Worm (Caenorhabditis elegans) whole organism, L2 larva: ENCODE data around the gene svh-5.
A peak's percentile ranks its signal among the peaks of the same experiment; 100 is the strongest.

ENCODE experiments used
- C34F6.9 ChIP-seq: fragments of 150-350 bp; optimal IDR thresholded peaks from 2 replicates; lab custom pipeline; 2014; ENCODE audit warnings: missing biosample characterization, missing genetic modification characterization
- F13H6.1 ChIP-seq: sonication (generic microtip); optimal IDR thresholded peaks from 2 replicates; lab custom pipeline; 2016; ENCODE audit warnings: missing genetic modification characterization, missing compliant biosample characterization
- ZK546.5 ChIP-seq: sonication (generic microtip); optimal IDR thresholded peaks from 2 replicates; lab custom pipeline; 2017; ENCODE audit warnings: missing biosample characterization, missing genetic modification characterization
- alr-1 ChIP-seq: fragments of 150-350 bp; optimal IDR thresholded peaks from 2 replicates; lab custom pipeline; 2014; ENCODE audit warnings: missing biosample characterization, missing genetic modification characterization
- aly-2 ChIP-seq: fragments of 150-350 bp; optimal IDR thresholded peaks from 2 replicates; lab custom pipeline; 2014; ENCODE audit warnings: missing biosample characterization, missing genetic modification characterization
- ama-1 ChIP-seq: fragments of 150-350 bp; optimal IDR thresholded peaks from 2 replicates; lab custom pipeline; 2018; ENCODE audit warnings: inconsistent platforms
- blmp-1 ChIP-seq: sonication (generic microtip); optimal IDR thresholded peaks from 2 replicates; lab custom pipeline; 2017; ENCODE audit warnings: missing genetic modification characterization, mild to moderate bottlenecking, missing compliant biosample characterization, antibody characterized with exemption, moderate library complexity; ENCODE audit not compliant: insufficient read depth
- ceh-16 ChIP-seq: fragments of 150-350 bp; optimal IDR thresholded peaks from 2 replicates; lab custom pipeline; 2014; ENCODE audit warnings: missing biosample characterization, missing genetic modification characterization
- ceh-82 ChIP-seq: fragments of 150-350 bp; optimal IDR thresholded peaks from 2 replicates; lab custom pipeline; 2014; ENCODE audit warnings: missing biosample characterization, missing genetic modification characterization
- crh-2 ChIP-seq: sonication (generic microtip); optimal IDR thresholded peaks from 2 replicates; lab custom pipeline; 2017; ENCODE audit warnings: missing biosample characterization, missing genetic modification characterization
- egl-27 ChIP-seq: sonication (generic microtip); optimal IDR thresholded peaks from 3 replicates; lab custom pipeline; 2017; ENCODE audit warnings: missing biosample characterization, missing genetic modification reagents, missing genetic modification characterization
- elt-3 ChIP-seq: sonication (generic microtip); optimal IDR thresholded peaks from 2 replicates; lab custom pipeline; 2017; ENCODE audit warnings: missing biosample characterization, missing genetic modification characterization
- fos-1 ChIP-seq: fragments of 150-350 bp; optimal IDR thresholded peaks from 2 replicates; lab custom pipeline; 2014; ENCODE audit warnings: missing biosample characterization, missing genetic modification characterization
- gmeb-1 ChIP-seq: fragments of 150-350 bp; optimal IDR thresholded peaks from 2 replicates; lab custom pipeline; 2014; ENCODE audit warnings: missing biosample characterization, missing genetic modification characterization
- lin-13 ChIP-seq: fragments of 150-350 bp; optimal IDR thresholded peaks from 2 replicates; lab custom pipeline; 2014; ENCODE audit warnings: missing biosample characterization, missing genetic modification reagents, missing genetic modification characterization
- lsy-2 ChIP-seq, 2 experiments: fragments of 150-350 bp in 1 of 2; sonication (generic microtip) in 1 of 2; optimal IDR thresholded peaks; 2 replicates each; lab custom pipeline; 2014 to 2017; ENCODE audit warnings: missing biosample characterization in 2 of 2, missing genetic modification characterization in 2 of 2
- mbf-1 ChIP-seq: sonication (generic microtip); optimal IDR thresholded peaks from 2 replicates; lab custom pipeline; 2017; ENCODE audit warnings: missing biosample characterization, missing genetic modification characterization
- mdl-1 ChIP-seq, 2 experiments: fragments of 150-350 bp in 1 of 2; sonication (generic microtip) in 1 of 2; optimal IDR thresholded peaks; 2 replicates each; lab custom pipeline; 2017; ENCODE audit warnings: missing biosample characterization in 2 of 2, missing genetic modification characterization in 2 of 2
- nhr-10 ChIP-seq: sonication (generic microtip); optimal IDR thresholded peaks from 2 replicates; lab custom pipeline; 2017; ENCODE audit warnings: missing biosample characterization, missing genetic modification characterization
- nhr-12 ChIP-seq: fragments of 150-350 bp; optimal IDR thresholded peaks from 2 replicates; lab custom pipeline; 2014; ENCODE audit warnings: missing biosample characterization, missing genetic modification characterization
- nhr-129 ChIP-seq: fragments of 150-350 bp; optimal IDR thresholded peaks from 2 replicates; lab custom pipeline; 2014; ENCODE audit warnings: missing biosample characterization, missing genetic modification characterization
- nhr-21 ChIP-seq: fragments of 150-350 bp; optimal IDR thresholded peaks from 2 replicates; lab custom pipeline; 2014; ENCODE audit warnings: missing biosample characterization, missing genetic modification characterization
- nhr-23 ChIP-seq: fragments of 150-350 bp; optimal IDR thresholded peaks from 2 replicates; lab custom pipeline; 2014; ENCODE audit warnings: missing biosample characterization, missing genetic modification reagents, missing genetic modification characterization
- nhr-25 ChIP-seq: fragments of 150-350 bp; sonication (generic microtip); optimal IDR thresholded peaks from 3 replicates; lab custom pipeline; 2014; ENCODE audit warnings: missing biosample characterization, missing genetic modification characterization
- nhr-6 ChIP-seq: fragments of 150-350 bp; optimal IDR thresholded peaks from 2 replicates; lab custom pipeline; 2014; ENCODE audit warnings: missing biosample characterization, missing genetic modification characterization
- skn-1 ChIP-seq: sonication (generic microtip); optimal IDR thresholded peaks from 2 replicates; lab custom pipeline; 2017; ENCODE audit warnings: missing biosample characterization, missing genetic modification characterization
- sma-3 ChIP-seq: sonication (generic microtip); optimal IDR thresholded peaks from 2 replicates; lab custom pipeline; 2016; ENCODE audit warnings: missing genetic modification reagents, missing genetic modification characterization, missing compliant biosample characterization
- sma-9 ChIP-seq, 2 experiments: fragments of 150-350 bp in 1 of 2; sonication (generic microtip) in 1 of 2; optimal IDR thresholded peaks; 2 replicates each; lab custom pipeline; 2014 to 2016; ENCODE audit warnings: missing genetic modification characterization in 2 of 2, mild to moderate bottlenecking in 1 of 2, missing biosample characterization in 1 of 2, missing compliant biosample characterization in 1 of 2, missing genetic modification reagents in 1 of 2, moderate library complexity in 1 of 2
- unc-39 ChIP-seq: fragments of 150-350 bp; optimal IDR thresholded peaks from 2 replicates; lab custom pipeline; 2014; ENCODE audit warnings: missing biosample characterization, missing genetic modification characterization
- zag-1 ChIP-seq: fragments of 150-350 bp; optimal IDR thresholded peaks from 2 replicates; lab custom pipeline; 2014; ENCODE audit warnings: missing biosample characterization, missing genetic modification characterization
- ztf-11 ChIP-seq: sonication (generic microtip); optimal IDR thresholded peaks from 2 replicates; lab custom pipeline; 2017; ENCODE audit warnings: missing biosample characterization, missing genetic modification characterization
- ztf-4 ChIP-seq: fragments of 150-350 bp; optimal IDR thresholded peaks from 2 replicates; lab custom pipeline; 2014; ENCODE audit warnings: missing biosample characterization, missing genetic modification characterization

Gene svh-5

DNA sequence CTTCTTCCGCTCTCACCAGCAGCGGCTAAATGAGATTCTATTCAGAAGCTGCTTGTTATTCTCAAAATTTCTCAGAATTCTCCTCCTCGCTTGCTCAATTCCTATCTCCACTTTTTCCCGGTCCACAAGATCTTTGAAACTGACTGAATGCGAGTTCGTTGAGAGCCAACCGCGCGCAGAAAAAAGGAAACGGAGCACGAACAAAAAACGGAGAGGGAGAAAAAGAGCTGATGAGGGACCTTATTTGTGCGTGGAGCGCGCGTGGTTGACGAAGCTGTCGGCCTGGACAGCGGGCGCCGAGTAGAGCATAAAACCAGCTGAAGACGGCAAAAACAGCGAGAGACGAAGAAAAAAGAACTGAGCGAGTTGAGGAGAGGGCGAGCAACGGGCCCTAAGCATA lies 35.5 kb downstream of the svh-5 start (continued):
- no peak for TF ChIP-seq skn-1 (tag; lab: Kevin White, UChicago)
- no peak for TF ChIP-seq ztf-4
- no peak for TF ChIP-seq ztf-11 (tag; lab: Kevin White, UChicago)
- TF ChIP-seq blmp-1 (tag; lab: Kevin White, UChicago), result no peak
- TF ChIP-seq nhr-129, result peak; percentile 31
- no peak for TF ChIP-seq nhr-21 (tag; lab: Kevin White, UChicago)
- TF ChIP-seq mbf-1 (tag; lab: Kevin White, UChicago), result no peak
- no peak for TF ChIP-seq lin-13 (GFP tag; lab: Kevin White, UChicago)

ce11 chrX:15340743-15341142 lies 36.9 kb downstream of the svh-5 start:
- TF ChIP-seq blmp-1 (tag; lab: Kevin White, UChicago) (no peak), aly-2 (tag; lab: Kevin White, UChicago) (no peak), elt-3 (tag; lab: Kevin White, UChicago) (no peak), F13H6.1 (tag; lab: Kevin White, UChicago) (peak; percentile 58), sma-9 (GFP tag; optimal IDR thresholded peaks at IDR 0.05; lab: Kevin White, UChicago) (peak; percentile 57), sma-9 (tag; optimal IDR thresholded peaks at IDR 0.05; lab: Kevin White, UChicago) (no peak), mdl-1 (tag; optimal IDR thresholded peaks at IDR 0.05; lab: Kevin White, UChicago) (peak in 1 of 2 experiments; percentile 11), ama-1 (lab: Kevin White, UChicago) (peak; percentile 54)

DNA sequence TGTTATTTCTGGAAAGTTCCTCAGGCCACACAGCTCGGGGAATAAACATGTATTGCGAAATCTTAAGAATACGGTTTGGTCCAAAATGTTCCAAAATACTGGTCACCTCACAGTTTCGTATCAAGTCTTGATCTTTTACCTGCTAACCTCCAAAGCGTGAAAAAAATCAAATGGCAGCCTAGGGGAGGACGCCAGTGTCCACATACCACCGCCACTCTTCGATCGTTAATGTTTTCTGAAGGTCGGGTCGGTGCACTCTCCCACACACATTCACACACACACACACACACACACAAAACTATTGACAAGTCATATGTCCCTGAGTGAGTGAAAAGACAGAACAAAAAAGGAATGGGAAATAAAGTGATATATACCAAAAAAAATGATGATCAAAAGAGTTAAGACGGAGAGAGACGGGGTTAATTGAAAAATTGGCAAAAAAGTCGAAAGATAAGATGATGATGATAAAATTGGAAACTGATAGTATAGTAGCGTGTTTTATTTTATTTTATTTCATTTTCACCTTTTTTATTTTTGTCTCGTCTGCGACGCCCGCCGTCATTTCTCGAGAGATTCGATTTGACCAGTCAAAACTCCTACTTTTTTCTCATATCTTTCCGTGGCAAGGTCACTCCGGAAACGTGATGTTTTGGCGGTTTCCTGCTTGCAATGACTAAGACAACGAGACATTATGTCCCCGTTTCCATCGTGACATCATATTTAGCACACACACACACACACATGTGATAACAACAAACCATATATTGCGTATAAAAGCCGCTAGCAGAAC lies 37.6 kb downstream of the svh-5 start, which contains the start of gene Y15E3A.5:
Y15E3A.5 (plus strand) TSS at position 752 of the 790 bp plus-strand sequence.
- TF ChIP-seq gmeb-1 (tag; lab: Kevin White, UChicago) (peak; percentile 61), unc-39 (tag; lab: Kevin White, UChicago) (no peak), sma-9 (GFP tag; optimal IDR thresholded peaks at IDR 0.05; lab: Kevin White, UChicago) (peak; percentile 87), sma-9 (tag; optimal IDR thresholded peaks at IDR 0.05; lab: Kevin White, UChicago) (no peak), C34F6.9 (peak; percentile 50), nhr-21 (tag; lab: Kevin White, UChicago) (peak; percentile 56), ceh-16 (tag; lab: Kevin White, UChicago) (no peak), fos-1 (tag; lab: Kevin White, UChicago) (peak; percentile 72), nhr-10 (tag; lab: Kevin White, UChicago) (no peak), crh-2 (peak; percentile 74), blmp-1 (tag; lab: Kevin White, UChicago) (peak; percentile 76), skn-1 (tag; lab: Kevin White, UChicago) (no peak), nhr-129 (peak; percentile 89), nhr-25 (tag; lab: Kevin White, UChicago) (peak; percentile 94), nhr-6 (tag; lab: Kevin White, UChicago) (peak; percentile 50), lin-13 (GFP tag; lab: Kevin White, UChicago) (peak; percentile 29), egl-27 (tag; lab: Kevin White, UChicago) (no peak), sma-3 (GFP tag; lab: Kevin White, UChicago) (peak; percentile 82), ztf-4 (peak; percentile 55), F13H6.1 (tag; lab: Kevin White, UChicago) (peak; percentile 65)

DNA sequence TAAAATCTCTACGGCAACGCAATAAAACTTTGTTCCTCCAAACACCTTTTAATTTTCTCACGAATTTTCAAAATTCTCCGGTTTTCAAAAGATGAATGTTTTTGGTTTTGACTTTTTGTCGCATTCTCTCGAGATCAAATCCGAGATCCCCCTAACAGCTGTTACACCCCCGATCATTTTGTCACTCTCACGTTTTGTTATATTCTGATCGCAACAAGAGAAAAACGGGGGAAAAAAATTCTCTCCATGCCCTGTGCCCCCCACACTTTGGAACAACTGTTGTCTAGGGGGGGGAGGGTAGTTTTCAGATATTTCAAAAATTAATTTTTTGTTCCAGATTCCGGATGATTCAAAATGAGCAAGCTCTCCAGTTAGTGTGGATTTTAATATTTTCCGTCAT lies 39.4 kb downstream of the svh-5 start:
- TF ChIP-seq nhr-129 (peak; percentile 26), nhr-23 (tag; lab: Kevin White, UChicago) (no peak), sma-9 (GFP tag; optimal IDR thresholded peaks at IDR 0.05; lab: Kevin White, UChicago) (peak; percentile 57), sma-9 (tag; optimal IDR thresholded peaks at IDR 0.05; lab: Kevin White, UChicago) (no peak), lin-13 (GFP tag; lab: Kevin White, UChicago) (no peak), F13H6.1 (tag; lab: Kevin White, UChicago) (peak; percentile 74), lsy-2 (tag; optimal IDR thresholded peaks at IDR 0.05; lab: Kevin White, UChicago) (peak in 1 of 2 experiments; percentile 27), C34F6.9 (peak; percentile 45)

DNA sequence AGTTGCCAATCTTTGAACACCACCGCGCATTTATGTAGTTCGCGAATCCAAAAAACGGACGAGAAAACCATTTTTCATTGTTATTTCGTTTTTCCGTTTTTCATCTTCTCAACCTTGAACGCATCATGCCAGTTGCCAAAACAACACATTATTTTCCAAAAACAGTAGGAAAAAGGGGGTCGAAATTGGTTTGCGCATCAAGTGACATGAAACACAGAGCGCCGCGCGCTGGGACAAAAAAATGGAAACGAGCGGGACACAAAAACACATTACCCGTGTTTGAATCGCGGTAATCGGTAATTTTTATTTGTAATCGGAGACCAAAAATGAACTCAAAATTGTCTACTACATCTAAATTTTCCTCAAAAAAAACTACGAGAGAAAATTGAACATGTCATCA lies 41.2 kb downstream of the svh-5 start:
- TF ChIP-seq sma-9 (GFP tag; optimal IDR thresholded peaks at IDR 0.05; lab: Kevin White, UChicago), result no peak
- no peak for TF ChIP-seq sma-9 (tag; optimal IDR thresholded peaks at IDR 0.05; lab: Kevin White, UChicago)
- TF ChIP-seq ceh-82, result no peak
- TF ChIP-seq sma-3 (GFP tag; lab: Kevin White, UChicago), result no peak
- TF ChIP-seq F13H6.1 (tag; lab: Kevin White, UChicago), result no peak
- TF ChIP-seq nhr-23 (tag; lab: Kevin White, UChicago), result no peak
- TF ChIP-seq C34F6.9, result no peak
- no peak for TF ChIP-seq mdl-1 (tag; optimal IDR thresholded peaks at IDR 0.05; lab: Kevin White, UChicago)
- no peak for TF ChIP-seq alr-1 (tag; lab: Kevin White, UChicago)
- TF ChIP-seq mbf-1 (tag; lab: Kevin White, UChicago), result no peak
- no peak for TF ChIP-seq crh-2
- no peak for TF ChIP-seq ZK546.5
- no peak for TF ChIP-seq zag-1
- TF ChIP-seq unc-39 (tag; lab: Kevin White, UChicago), result no peak
- no peak for TF ChIP-seq nhr-6 (tag; lab: Kevin White, UChicago)
- TF ChIP-seq nhr-12, result no peak
